In the genomic region with DNA sequence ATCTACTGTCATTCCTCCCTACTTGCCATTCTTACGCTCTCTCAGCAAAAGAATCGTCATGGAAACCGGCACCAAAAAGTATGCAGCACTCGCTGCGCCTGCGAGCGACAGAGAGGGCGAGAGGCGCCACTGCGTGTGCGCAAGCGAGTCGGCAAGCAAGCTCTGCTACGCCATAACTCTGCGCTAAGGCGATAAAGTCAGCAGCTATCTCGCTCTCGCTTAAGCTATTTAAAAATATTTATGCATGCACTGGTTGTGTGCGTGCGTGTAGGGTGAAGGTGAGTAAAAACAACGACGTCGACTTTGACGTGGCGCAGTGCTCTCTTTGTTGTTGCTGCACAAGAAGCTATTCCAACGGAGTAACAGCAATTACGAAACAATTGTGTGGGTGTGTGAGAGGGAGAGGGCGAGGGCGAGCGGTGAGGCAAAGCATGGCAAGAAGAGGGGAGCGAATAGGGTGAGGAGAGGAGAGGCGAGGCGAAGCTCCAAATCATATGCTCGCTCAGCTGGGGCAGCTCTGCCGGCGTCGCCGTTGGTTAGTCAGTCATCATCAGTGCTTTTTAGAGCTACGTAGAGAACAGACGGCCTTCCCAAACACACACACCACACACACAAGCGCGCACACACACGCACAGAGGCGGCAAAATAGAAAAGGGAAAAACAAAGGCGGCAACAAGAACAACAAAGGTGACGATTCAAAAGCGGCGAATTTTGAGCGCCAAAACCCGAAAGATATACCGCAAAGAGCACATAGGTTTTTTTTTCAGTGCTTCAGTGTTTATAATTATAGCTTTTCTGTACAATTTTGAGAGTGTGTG, we compare ENCODE assay signal across 6 fruit fly cellular contexts.
A peak's percentile ranks its signal among the peaks of the same experiment; 100 is the strongest.
TF ChIP-seq lines count a peak whose summit lies in the region.

Gene CrebB, plus strand, starts transcription at position 325 of the 818 bp plus-strand sequence.

- no peak for TF ChIP-seq CTCF in whole organism, embryonic (GFP tag; optimal IDR thresholded peaks at IDR 0.05; lab: Kevin White, UChicago)

TF ChIP-seq in whole organism, 6 proteins besides CTCF, POLR2A, EP300 and RAD21:
- TF ChIP-seq Dll (optimal IDR thresholded peaks at IDR 0.05; lab: Kevin White, UChicago) (no peak), CG8478 (optimal IDR thresholded peaks at IDR 0.05; lab: Kevin White, UChicago) (peak; percentile 71), usp (GFP tag; optimal IDR thresholded peaks at IDR 0.05; lab: Kevin White, UChicago) (no peak), EcR (GFP tag; optimal IDR thresholded peaks at IDR 0.05; lab: Kevin White, UChicago) (no peak), psq (optimal IDR thresholded peaks at IDR 0.05; lab: Kevin White, UChicago) (no peak), pan (optimal IDR thresholded peaks at IDR 0.05; lab: Kevin White, UChicago) (no peak)

TF ChIP-seq in whole organism, adult, 20 proteins besides CTCF, POLR2A, EP300 and RAD21 (continues in another document):
- peak; percentile 4 for TF ChIP-seq CG11617 (GFP tag; optimal IDR thresholded peaks at IDR 0.05; lab: Kevin White, UChicago)
- TF ChIP-seq pad (GFP tag; optimal IDR thresholded peaks at IDR 0.05; lab: Kevin White, UChicago): peak; percentile 91
- no peak for TF ChIP-seq CG1620 (GFP tag; optimal IDR thresholded peaks at IDR 0.05; lab: Kevin White, UChicago)
- peak; percentile 81 for TF ChIP-seq cic (GFP tag; optimal IDR thresholded peaks at IDR 0.05; lab: Kevin White, UChicago)
- no peak for TF ChIP-seq cnc (optimal IDR thresholded peaks at IDR 0.05; lab: Kevin White, UChicago)
- TF ChIP-seq CG7101 (tag; optimal IDR thresholded peaks at IDR 0.05; lab: Kevin White, UChicago): peak; percentile 15
- no peak for TF ChIP-seq toe (GFP tag; optimal IDR thresholded peaks at IDR 0.05; lab: Kevin White, UChicago)
- peak; percentile 19 for TF ChIP-seq CG12768 (GFP tag; optimal IDR thresholded peaks at IDR 0.05; lab: Kevin White, UChicago)
- TF ChIP-seq tj (GFP tag; optimal IDR thresholded peaks at IDR 0.05; lab: Kevin White, UChicago): peak; percentile 64
- TF ChIP-seq kay (GFP tag; lab: Kevin White, UChicago; ENCODE audit: borderline replicate concordance): peak; percentile 24
- peak; percentile 57 for TF ChIP-seq Mnt (GFP tag; optimal IDR thresholded peaks at IDR 0.05; lab: Kevin White, UChicago)
- no peak for TF ChIP-seq Clk (GFP tag; optimal IDR thresholded peaks at IDR 0.05; lab: Kevin White, UChicago)
- peak; percentile 63 for TF ChIP-seq ovo (GFP tag; optimal IDR thresholded peaks at IDR 0.05; lab: Kevin White, UChicago)
- TF ChIP-seq CG33017 (tag; optimal IDR thresholded peaks at IDR 0.05; lab: Kevin White, UChicago): no peak
- no peak for TF ChIP-seq CG5204 (GFP tag; optimal IDR thresholded peaks at IDR 0.05; lab: Kevin White, UChicago)

TF ChIP-seq in whole organism, embryonic, 481 proteins besides CTCF, POLR2A, EP300 and RAD21 (continues in another document):
- no peak for TF ChIP-seq C15 (GFP tag; IDR thresholded peaks at IDR 0.05; lab: Robert Waterston, UW)
- TF ChIP-seq CG3281 (GFP tag; optimal IDR thresholded peaks at IDR 0.05; lab: Kevin White, UChicago): peak; percentile 29
- no peak for TF ChIP-seq mld (GFP tag; IDR thresholded peaks at IDR 0.05; lab: Robert Waterston, UW; ENCODE audit: partially characterized antibody)
- 0 out of 3 replicates have a peak, but pooled peaks have one; percentile 18 for TF ChIP-seq otp (GFP tag; IDR thresholded peaks at IDR 0.05; lab: Robert Waterston, UW)
- no peak for TF ChIP-seq CG1024 (GFP tag; IDR thresholded peaks at IDR 0.05; lab: Robert Waterston, UW)
- peak; percentile 41 for TF ChIP-seq Dip3 (GFP tag; optimal IDR thresholded peaks at IDR 0.05; lab: Kevin White, UChicago)
- 0 out of 3 replicates have a peak, but pooled peaks have one; percentile 23 for TF ChIP-seq Optix (GFP tag; IDR thresholded peaks at IDR 0.05; lab: Robert Waterston, UW)
- TF ChIP-seq CG11247 (GFP tag; IDR thresholded peaks at IDR 0.05; lab: Robert Waterston, UW): peak; percentile 44; the same call in 1 of the 2 replicates
- TF ChIP-seq Dek (tag; optimal IDR thresholded peaks at IDR 0.05; lab: Kevin White, UChicago): peak; percentile 45
- peak in 1 of 2 experiments; percentile 91 for TF ChIP-seq Hr78 (GFP tag; optimal IDR thresholded peaks at IDR 0.05; lab: Kevin White, UChicago)
- TF ChIP-seq Asciz (GFP tag; optimal IDR thresholded peaks at IDR 0.05; lab: Kevin White, UChicago): peak; percentile 12
- no peak for TF ChIP-seq ash1 (GFP tag; optimal IDR thresholded peaks at IDR 0.05; lab: Kevin White, UChicago)
- TF ChIP-seq GATAe (GFP tag; conservative IDR thresholded peaks at IDR 0.05; lab: Robert Waterston, UW): peak; percentile 91
- TF ChIP-seq crp (GFP tag; optimal IDR thresholded peaks at IDR 0.05; lab: Kevin White, UChicago): peak in 1 of 2 experiments; percentile 86

TF ChIP-seq in whole organism, prepupa, 60 proteins besides CTCF, POLR2A, EP300 and RAD21 (continues in another document):
- TF ChIP-seq Blimp-1 (GFP tag; optimal IDR thresholded peaks at IDR 0.05; lab: Kevin White, UChicago): no peak
- TF ChIP-seq CG8119 (GFP tag; IDR thresholded peaks at IDR 0.05; lab: Robert Waterston, UW): no peak; the same call in 2 of the 3 replicates
- peak; percentile 31 for TF ChIP-seq dac (GFP tag; optimal IDR thresholded peaks at IDR 0.05; lab: Kevin White, UChicago)
- no peak for TF ChIP-seq CG3919 (GFP tag; optimal IDR thresholded peaks at IDR 0.05; lab: Kevin White, UChicago)
- no peak for TF ChIP-seq CG34406 (GFP tag; optimal IDR thresholded peaks at IDR 0.05; lab: Kevin White, UChicago)
- peak; percentile 21 for TF ChIP-seq achi (GFP tag; optimal IDR thresholded peaks at IDR 0.05; lab: Kevin White, UChicago)
- TF ChIP-seq CG6792 (GFP tag; optimal IDR thresholded peaks at IDR 0.05; lab: Kevin White, UChicago): no peak
- TF ChIP-seq CG10669 (GFP tag; optimal IDR thresholded peaks at IDR 0.05; lab: Kevin White, UChicago): peak; percentile 7
- no peak for TF ChIP-seq Hr38 (GFP tag; optimal IDR thresholded peaks at IDR 0.05; lab: Kevin White, UChicago)
- no peak for TF ChIP-seq pdm3 (GFP tag; optimal IDR thresholded peaks at IDR 0.05; lab: Kevin White, UChicago)
- TF ChIP-seq CG6854 (GFP tag; optimal IDR thresholded peaks at IDR 0.05; lab: Kevin White, UChicago): peak; percentile 35
- peak; percentile 34 for TF ChIP-seq CG15336 (GFP tag; IDR thresholded peaks at IDR 0.05; lab: Robert Waterston, UW)
- peak; percentile 55 to 68 for TF ChIP-seq ss (GFP tag; optimal IDR thresholded peaks at IDR 0.05; lab: Kevin White, UChicago)
- peak; percentile 68 for TF ChIP-seq CG1621 (tag; optimal IDR thresholded peaks at IDR 0.05; lab: Kevin White, UChicago)
- TF ChIP-seq Met (GFP tag; optimal IDR thresholded peaks at IDR 0.05; lab: Kevin White, UChicago): no peak
- TF ChIP-seq Hr39 (GFP tag; optimal IDR thresholded peaks at IDR 0.05; lab: Kevin White, UChicago): peak; percentile 7

TF ChIP-seq in whole organism, pupa, 21 proteins besides CTCF, POLR2A, EP300 and RAD21 (continues in another document):
- no peak for TF ChIP-seq Pif1B (GFP tag; optimal IDR thresholded peaks at IDR 0.05; lab: Kevin White, UChicago)
- peak; percentile 51 for TF ChIP-seq CG8159 (tag; optimal IDR thresholded peaks at IDR 0.05; lab: Kevin White, UChicago)
- peak; percentile 10 for TF ChIP-seq CG34367 (tag; optimal IDR thresholded peaks at IDR 0.05; lab: Kevin White, UChicago)
- no peak for TF ChIP-seq rn (GFP tag; IDR thresholded peaks at IDR 0.05; lab: Robert Waterston, UW)
- TF ChIP-seq CG4496 (GFP tag; IDR thresholded peaks at IDR 0.05; lab: Robert Waterston, UW): peak; percentile 71
- TF ChIP-seq CG17806 (tag; optimal IDR thresholded peaks at IDR 0.05; lab: Kevin White, UChicago): peak; percentile 5
- peak; percentile 40; the same call in 1 of the 3 replicates for TF ChIP-seq fd96Ca (GFP tag; IDR thresholded peaks at IDR 0.05; lab: Robert Waterston, UW)
- TF ChIP-seq gl (tag; optimal IDR thresholded peaks at IDR 0.05; lab: Kevin White, UChicago): peak; percentile 9
- TF ChIP-seq Snoo (tag; optimal IDR thresholded peaks at IDR 0.05; lab: Kevin White, UChicago): peak; percentile 26
- peak; percentile 52 for TF ChIP-seq CG14655 (GFP tag; optimal IDR thresholded peaks at IDR 0.05; lab: Kevin White, UChicago)
- no peak for TF ChIP-seq CG10348 (GFP tag; IDR thresholded peaks at IDR 0.05; lab: Robert Waterston, UW)
- no peak for TF ChIP-seq CG9948 (tag; optimal IDR thresholded peaks at IDR 0.05; lab: Kevin White, UChicago)
- TF ChIP-seq D1 (tag; optimal IDR thresholded peaks at IDR 0.05; lab: Kevin White, UChicago): peak; percentile 0
- TF ChIP-seq CG32121 (GFP tag; IDR thresholded peaks at IDR 0.05; lab: Robert Waterston, UW): peak; percentile 66
- TF ChIP-seq Ets98B (GFP tag; IDR thresholded peaks at IDR 0.05; lab: Robert Waterston, UW): peak; percentile 60
- peak; percentile 29 for TF ChIP-seq CG13204 (GFP tag; optimal IDR thresholded peaks at IDR 0.05; lab: Kevin White, UChicago)
- peak; percentile 16 for TF ChIP-seq CG8301 (tag; optimal IDR thresholded peaks at IDR 0.05; lab: Kevin White, UChicago)

TF ChIP-seq in whole organism, wandering third instar larva, 38 proteins besides CTCF, POLR2A, EP300 and RAD21 (continues in another document):
- TF ChIP-seq Dif (GFP tag; optimal IDR thresholded peaks at IDR 0.05; lab: Kevin White, UChicago; ENCODE audit: partially characterized antibody): peak; percentile 53
- peak; percentile 89 for TF ChIP-seq CrebA (GFP tag; optimal IDR thresholded peaks at IDR 0.05; lab: Kevin White, UChicago; ENCODE audit: borderline replicate concordance)
- TF ChIP-seq foxo (GFP tag; optimal IDR thresholded peaks at IDR 0.05; lab: Kevin White, UChicago): peak in 1 of 2 experiments; percentile 24
- TF ChIP-seq Hr83 (GFP tag; optimal IDR thresholded peaks at IDR 0.05; lab: Kevin White, UChicago; ENCODE audit: poor library complexity, severe bottlenecking): peak; percentile 63
- TF ChIP-seq Rel (GFP tag; optimal IDR thresholded peaks at IDR 0.05; lab: Kevin White, UChicago): no peak
- TF ChIP-seq Rel (tag; optimal IDR thresholded peaks at IDR 0.05; lab: Kevin White, UChicago): peak; percentile 46
- peak; percentile 51 for TF ChIP-seq Vsx2 (GFP tag; optimal IDR thresholded peaks at IDR 0.05; lab: Kevin White, UChicago; ENCODE audit: partially characterized antibody)
- TF ChIP-seq HLH106 (tag; optimal IDR thresholded peaks at IDR 0.05; lab: Kevin White, UChicago): no peak
- TF ChIP-seq br (GFP tag; optimal IDR thresholded peaks at IDR 0.05; lab: Kevin White, UChicago): peak; percentile 56
- peak; percentile 56 for TF ChIP-seq h (GFP tag; optimal IDR thresholded peaks at IDR 0.05; lab: Kevin White, UChicago)
- peak in 1 of 2 experiments; percentile 15 for TF ChIP-seq dl (GFP tag; optimal IDR thresholded peaks at IDR 0.05; lab: Kevin White, UChicago; ENCODE audit: insufficient read depth in 1 of 2, partially characterized antibody in 2 of 2)
- TF ChIP-seq psq (GFP tag; optimal IDR thresholded peaks at IDR 0.05; lab: Kevin White, UChicago): no peak
- TF ChIP-seq tai (GFP tag; optimal IDR thresholded peaks at IDR 0.05; lab: Kevin White, UChicago): no peak
- peak; percentile 30 for TF ChIP-seq OdsH (GFP tag; optimal IDR thresholded peaks at IDR 0.05; lab: Kevin White, UChicago)
- TF ChIP-seq ey (GFP tag; optimal IDR thresholded peaks at IDR 0.05; lab: Kevin White, UChicago): peak; percentile 52
- TF ChIP-seq brk (GFP tag; optimal IDR thresholded peaks at IDR 0.05; lab: Kevin White, UChicago): no peak
- no peak for TF ChIP-seq pan (optimal IDR thresholded peaks at IDR 0.05; lab: Kevin White, UChicago)
- peak; percentile 29 for TF ChIP-seq fru (GFP tag; optimal IDR thresholded peaks at IDR 0.05; lab: Kevin White, UChicago)
